Worm (Caenorhabditis elegans): Measurements from ENCODE around the gene R10E11.6.

DNA sequence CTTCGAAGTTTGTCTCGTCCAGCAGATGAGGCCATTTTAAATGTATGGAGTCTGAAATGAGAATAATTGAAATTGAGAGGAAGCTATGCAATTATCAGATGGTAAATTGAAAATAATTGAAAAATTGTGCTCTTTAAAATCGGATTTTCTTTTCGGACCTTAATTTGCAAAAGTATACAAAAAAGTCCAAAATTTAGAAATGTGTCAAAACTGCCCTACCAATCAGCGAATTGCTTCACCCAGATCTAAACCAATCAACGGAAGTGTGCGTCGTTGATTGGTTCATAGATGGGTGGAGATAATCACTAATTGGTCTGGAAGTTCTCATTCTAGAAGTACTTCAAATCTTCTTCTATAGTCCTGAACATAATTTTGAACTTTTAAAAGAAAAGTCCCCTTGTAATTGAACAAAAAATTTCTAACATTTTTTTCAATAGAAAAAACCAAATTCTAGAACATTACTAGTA, 6.8 kb downstream of the R10E11.6 start, which contains the start of gene R10E11.5:
- TF ChIP-seq ceh-36 (tag; optimal IDR thresholded peaks at IDR 0.05): no peak
- TF ChIP-seq flt-1 (GFP tag; IDR thresholded peaks at IDR 0.05): no peak
- TF ChIP-seq hmbx-1 (tag; optimal IDR thresholded peaks at IDR 0.05): no peak
